Fruit fly (Drosophila melanogaster) whole organism, embryonic: ENCODE measurements around the gene CG43815.

Experiments
- Atf-2 ChIP-seq: fragments of 200-800 bp; sonication (Bioruptor generic); optimal IDR thresholded peaks from 2 replicates; lab custom pipeline; 2016; ENCODE audit warnings: missing biosample characterization, missing genetic modification characterization
- CG10209 ChIP-seq: fragments of 200-800 bp; sonication (Bioruptor generic); optimal IDR thresholded peaks from 3 replicates; lab custom pipeline; 2017; ENCODE audit warnings: missing biosample characterization, mild to moderate bottlenecking, missing genetic modification characterization, missing genetic modification reagents
- CG12219 ChIP-seq: fragments of 200-800 bp; sonication (Bioruptor generic); optimal IDR thresholded peaks from 3 replicates; lab custom pipeline; 2018; ENCODE audit warnings: missing biosample characterization, mild to moderate bottlenecking, missing genetic modification characterization
- CG13123 ChIP-seq: fragments of 200-800 bp; sonication (Bioruptor generic); optimal IDR thresholded peaks from 2 replicates; lab custom pipeline; 2016; ENCODE audit warnings: missing biosample characterization, missing genetic modification characterization
- CG14710 ChIP-seq: fragments of 200-800 bp; sonication (Bioruptor generic); optimal IDR thresholded peaks from 3 replicates; lab custom pipeline; 2019; ENCODE audit warnings: missing biosample characterization, mild to moderate bottlenecking, missing genetic modification characterization, moderate library complexity
- CG14965 ChIP-seq: fragments of 200-800 bp; sonication (Bioruptor generic); optimal IDR thresholded peaks from 2 replicates; lab custom pipeline; 2016; ENCODE audit warnings: missing biosample characterization, missing genetic modification characterization, borderline replicate concordance
- CG15073 ChIP-seq: fragments of 200-800 bp; sonication (Bioruptor generic); optimal IDR thresholded peaks from 2 replicates; lab custom pipeline; 2016; ENCODE audit warnings: missing biosample characterization, missing genetic modification characterization
- CG15696 ChIP-seq: fragments of 200-800 bp; sonication (Bioruptor generic); optimal IDR thresholded peaks from 2 replicates; lab custom pipeline; 2019; ENCODE audit warnings: missing biosample characterization, mild to moderate bottlenecking, missing genetic modification characterization, moderate library complexity
- CG17385 ChIP-seq: fragments of 200-800 bp; sonication (Bioruptor generic); optimal IDR thresholded peaks from 3 replicates; lab custom pipeline; 2018; ENCODE audit warnings: missing biosample characterization, mild to moderate bottlenecking, missing genetic modification characterization
- CG18599 ChIP-seq: fragments of 200-800 bp; sonication (Bioruptor generic); optimal IDR thresholded peaks from 3 replicates; lab custom pipeline; 2017; ENCODE audit warnings: missing biosample characterization, missing genetic modification characterization, mild to moderate bottlenecking, moderate library complexity, missing genetic modification reagents
- CG18619 ChIP-seq: fragments of 200-800 bp; sonication (Bioruptor generic); optimal IDR thresholded peaks from 3 replicates; lab custom pipeline; 2017; ENCODE audit warnings: missing biosample characterization, mild to moderate bottlenecking, missing genetic modification characterization
- CG3065 ChIP-seq: fragments of 200-800 bp; sonication (Bioruptor generic); optimal IDR thresholded peaks from 2 replicates; lab custom pipeline; 2016; ENCODE audit warnings: missing biosample characterization, missing genetic modification characterization
- CG33557 ChIP-seq: fragments of 200-800 bp; sonication (Bioruptor generic); optimal IDR thresholded peaks from 2 replicates; lab custom pipeline; 2019; ENCODE audit warnings: missing biosample characterization, mild to moderate bottlenecking, missing genetic modification characterization, moderate library complexity
- CG8944 ChIP-seq: fragments of 200-800 bp; sonication (Bioruptor generic); optimal IDR thresholded peaks from 3 replicates; lab custom pipeline; 2016; ENCODE audit warnings: missing biosample characterization, missing genetic modification characterization
- CG9215 ChIP-seq: fragments of 200-800 bp; sonication (Bioruptor generic); IDR thresholded peaks from 2 replicates; pipeline ENCODE4 v1.3.6; 2022; ENCODE audit warnings: missing biosample characterization, missing genetic modification characterization
- ERR ChIP-seq: fragments of 200-800 bp; sonication (Bioruptor generic); optimal IDR thresholded peaks from 2 replicates; lab custom pipeline; 2016; ENCODE audit warnings: missing biosample characterization, missing genetic modification characterization
- Fer1 ChIP-seq: fragments of 200-800 bp; sonication (Bioruptor generic); optimal IDR thresholded peaks from 2 replicates; lab custom pipeline; 2017; ENCODE audit warnings: missing biosample characterization, mild to moderate bottlenecking, missing genetic modification characterization
- HLH54F ChIP-seq: fragments of 200-800 bp; sonication (Bioruptor generic); optimal IDR thresholded peaks from 3 replicates; lab custom pipeline; 2016; ENCODE audit warnings: missing biosample characterization, missing genetic modification characterization
- HmgZ ChIP-seq: fragments of 200-800 bp; sonication (Bioruptor generic); optimal IDR thresholded peaks from 2 replicates; lab custom pipeline; 2018; ENCODE audit warnings: missing biosample characterization, mild to moderate bottlenecking, missing genetic modification characterization
- MBD-R2 ChIP-seq: fragments of 200-800 bp; sonication (Bioruptor generic); IDR thresholded peaks from 2 replicates; pipeline ENCODE4 v1.3.6; 2022; ENCODE audit warnings: missing biosample characterization, missing genetic modification characterization
- Meics ChIP-seq: fragments of 200-800 bp; sonication (Bioruptor generic); optimal IDR thresholded peaks from 2 replicates; lab custom pipeline; 2017; ENCODE audit warnings: missing biosample characterization, mild to moderate bottlenecking, missing genetic modification characterization
- Mrtf ChIP-seq: fragments of 200-800 bp; sonication (Bioruptor generic); IDR thresholded peaks from 3 replicates; pipeline ENCODE4 v1.3.6; 2022; ENCODE audit warnings: missing biosample characterization, missing genetic modification characterization
- Poxn ChIP-seq: fragments of 200-800 bp; sonication (Bioruptor generic); IDR thresholded peaks from 2 replicates; pipeline ENCODE4 v1.3.6; 2022; ENCODE audit warnings: missing biosample characterization, missing genetic modification characterization
- Sry-β ChIP-seq: fragments of 200-800 bp; sonication (Bioruptor generic); optimal IDR thresholded peaks from 2 replicates; lab custom pipeline; 2018; ENCODE audit warnings: missing biosample characterization, mild to moderate bottlenecking, missing genetic modification characterization, moderate library complexity
- ato ChIP-seq: fragments of 200-800 bp; sonication (Bioruptor generic); IDR thresholded peaks from 2 replicates; pipeline ENCODE4 v1.3.6; 2022; ENCODE audit warnings: missing biosample characterization, missing genetic modification characterization; ENCODE audit not compliant: partially characterized antibody
- bowl ChIP-seq: fragments of 200-800 bp; sonication (Bioruptor generic); IDR thresholded peaks from 2 replicates; pipeline ENCODE4 v1.3.6; 2022; ENCODE audit warnings: missing biosample characterization, missing genetic modification characterization
- bsh ChIP-seq, 2 experiments: fragments of 200-800 bp; sonication (Bioruptor generic); optimal IDR thresholded peaks; 2 replicates each; lab custom pipeline; 2017 to 2018; ENCODE audit warnings: mild to moderate bottlenecking in 2 of 2, missing biosample characterization in 2 of 2, missing genetic modification characterization in 2 of 2, moderate library complexity in 1 of 2
- cato ChIP-seq: fragments of 200-800 bp; sonication (Bioruptor generic); optimal IDR thresholded peaks from 2 replicates; lab custom pipeline; 2016; ENCODE audit warnings: missing biosample characterization, missing genetic modification characterization, borderline replicate concordance
- chif ChIP-seq, 2 experiments: fragments of 200-800 bp; sonication (Bioruptor generic); optimal IDR thresholded peaks; 3 replicates each; lab custom pipeline; 2016; ENCODE audit warnings: missing biosample characterization in 2 of 2, missing genetic modification characterization in 2 of 2
- crp ChIP-seq, 2 experiments: fragments of 200-800 bp; sonication (Bioruptor generic); optimal IDR thresholded peaks; 2 replicates in 1 of 2; 3 replicates in 1 of 2; lab custom pipeline; 2017; ENCODE audit warnings: missing biosample characterization in 2 of 2, missing genetic modification characterization in 2 of 2, mild to moderate bottlenecking in 1 of 2, moderate library complexity in 1 of 2
- dmrt11E ChIP-seq: fragments of 200-800 bp; sonication (Bioruptor generic); optimal IDR thresholded peaks from 3 replicates; lab custom pipeline; 2018; ENCODE audit warnings: missing biosample characterization, mild to moderate bottlenecking, missing genetic modification characterization, moderate library complexity
- dysf ChIP-seq: fragments of 200-800 bp; sonication (Bioruptor generic); IDR thresholded peaks from 3 replicates; pipeline ENCODE4 v1.3.6; 2022; ENCODE audit warnings: missing biosample characterization, missing genetic modification characterization
- emc ChIP-seq: fragments of 200-800 bp; sonication (Bioruptor generic); optimal IDR thresholded peaks from 2 replicates; lab custom pipeline; 2016; ENCODE audit warnings: missing biosample characterization, missing genetic modification characterization
- eve ChIP-seq, 2 experiments: fragments of >200 bp; optimal IDR thresholded peaks; 2 replicates each; lab custom pipeline; 2017; ENCODE audit warnings: missing biosample characterization in 2 of 2, missing genetic modification characterization in 2 of 2
- h ChIP-seq: fragments of >200 bp; optimal IDR thresholded peaks from 2 replicates; lab custom pipeline; 2017
- hkb ChIP-seq, 2 experiments: fragments of 200-800 bp in 1 of 2; fragments of >200 bp in 1 of 2; sonication (Bioruptor generic) in 1 of 2; IDR thresholded peaks in 1 of 2; optimal IDR thresholded peaks in 1 of 2; 2 replicates each; pipeline versions ENCODE4 v1.3.6 to Lab custom; 2017 to 2022; ENCODE audit warnings: missing biosample characterization in 1 of 2, missing genetic modification characterization in 1 of 2
- ind ChIP-seq: fragments of 200-800 bp; sonication (Bioruptor generic); optimal IDR thresholded peaks from 3 replicates; lab custom pipeline; 2016; ENCODE audit warnings: missing biosample characterization, missing genetic modification characterization
- inv ChIP-seq: fragments of 200-800 bp; sonication (Bioruptor generic); IDR thresholded peaks from 2 replicates; pipeline ENCODE4 v1.3.6; 2022; ENCODE audit warnings: missing biosample characterization, missing genetic modification characterization; ENCODE audit not compliant: partially characterized antibody
- lab ChIP-seq: fragments of 200-800 bp; sonication (Bioruptor generic); optimal IDR thresholded peaks from 3 replicates; lab custom pipeline; 2017; ENCODE audit warnings: missing biosample characterization, missing genetic modification characterization, mild to moderate bottlenecking, moderate library complexity, missing genetic modification reagents
- mld ChIP-seq: fragments of 200-800 bp; sonication (Bioruptor generic); IDR thresholded peaks from 3 replicates; pipeline ENCODE4 v1.3.6; 2022; ENCODE audit warnings: missing biosample characterization, missing genetic modification characterization; ENCODE audit not compliant: partially characterized antibody
- peb ChIP-seq: fragments of 200-800 bp; sonication (Bioruptor generic); IDR thresholded peaks from 2 replicates; pipeline ENCODE4 v1.3.6; 2022; ENCODE audit warnings: missing biosample characterization, missing genetic modification characterization
- rib ChIP-seq: fragments of 200-800 bp; sonication (Bioruptor generic); IDR thresholded peaks from 2 replicates; pipeline ENCODE4 v1.3.6; 2022; ENCODE audit warnings: missing biosample characterization, missing genetic modification characterization
- shn ChIP-seq: fragments of 200-800 bp; sonication (Bioruptor generic); optimal IDR thresholded peaks from 3 replicates; lab custom pipeline; 2016; ENCODE audit warnings: missing biosample characterization, missing genetic modification characterization
- sisA ChIP-seq: fragments of 200-800 bp; sonication (Bioruptor generic); IDR thresholded peaks from 2 replicates; pipeline ENCODE4 v1.3.6; 2022; ENCODE audit warnings: missing biosample characterization, missing genetic modification characterization
- so ChIP-seq: fragments of 200-800 bp; sonication (Bioruptor generic); IDR thresholded peaks from 3 replicates; pipeline ENCODE4 v1.3.6; 2022; ENCODE audit warnings: missing biosample characterization, missing genetic modification characterization
- stwl ChIP-seq: fragments of 200-800 bp; sonication (Bioruptor generic); optimal IDR thresholded peaks from 3 replicates; lab custom pipeline; 2018; ENCODE audit warnings: missing biosample characterization, mild to moderate bottlenecking, missing genetic modification characterization, moderate library complexity
- tgo ChIP-seq: fragments of 200-800 bp; sonication (Bioruptor generic); IDR thresholded peaks from 3 replicates; pipeline ENCODE4 v1.3.6; 2022; ENCODE audit warnings: missing biosample characterization, missing genetic modification characterization
- tup ChIP-seq: fragments of 200-800 bp; sonication (Bioruptor generic); optimal IDR thresholded peaks from 2 replicates; lab custom pipeline; 2016; ENCODE audit warnings: missing biosample characterization, mild to moderate bottlenecking, missing genetic modification characterization, moderate library complexity
- vvl ChIP-seq: fragments of 200-800 bp; sonication (Bioruptor generic); IDR thresholded peaks from 2 replicates; pipeline ENCODE4 v1.3.6; 2022; ENCODE audit warnings: missing biosample characterization, missing genetic modification characterization

Gene CG43815

dm6 chr2L:3573172-3573755 lies 2.7 kb upstream of the CG43815 start (continued):
- no peak for TF ChIP-seq ato (GFP tag; lab: Robert Waterston, UW)
- no peak for TF ChIP-seq crp (GFP tag; optimal IDR thresholded peaks at IDR 0.05; lab: Kevin White, UChicago)
- TF ChIP-seq CG10209 (GFP tag; lab: Kevin White, UChicago) = peak; percentile 66
- peak; percentile 62 for TF ChIP-seq ind
- TF ChIP-seq CG12219 (GFP tag; lab: Kevin White, UChicago) = peak; percentile 74
- TF ChIP-seq HmgZ (tag; lab: Kevin White, UChicago) = peak; percentile 11
- TF ChIP-seq rib (GFP tag; lab: Robert Waterston, UW) = no peak
- TF ChIP-seq MBD-R2 (GFP tag; lab: Robert Waterston, UW) = no peak
- peak; percentile 55 for TF ChIP-seq vvl
- TF ChIP-seq sisA (GFP tag; lab: Robert Waterston, UW) = peak; percentile 70
- TF ChIP-seq CG33557 (GFP tag; lab: Kevin White, UChicago) = peak; percentile 53
- TF ChIP-seq Meics (GFP tag; lab: Kevin White, UChicago) = peak; percentile 46
- TF ChIP-seq Atf-2 (GFP tag; lab: Kevin White, UChicago) = peak; percentile 30
- no peak for TF ChIP-seq ERR
- TF ChIP-seq mld = no peak
- TF ChIP-seq eve (GFP tag; optimal IDR thresholded peaks at IDR 0.05; lab: Kevin White, UChicago) = peak in 1 of 2 experiments; percentile 95
- no peak for TF ChIP-seq Poxn (GFP tag; lab: Robert Waterston, UW)
- TF ChIP-seq CG8944 (GFP tag; lab: Kevin White, UChicago) = peak; percentile 52
- TF ChIP-seq peb (GFP tag; lab: Robert Waterston, UW) = peak; percentile 44; the same call in 1 of the 2 replicates
- TF ChIP-seq CG17385 (GFP tag; lab: Kevin White, UChicago) = peak; percentile 56
- TF ChIP-seq lab = peak; percentile 63
- peak; percentile 73; the same call in 1 of the 3 replicates for TF ChIP-seq so (GFP tag; lab: Robert Waterston, UW)
- TF ChIP-seq h = no peak
- TF ChIP-seq stwl = no peak
- no peak for TF ChIP-seq bowl (GFP tag; lab: Robert Waterston, UW)
- peak; percentile 34 for TF ChIP-seq CG18619 (GFP tag; lab: Kevin White, UChicago)
- TF ChIP-seq cato (GFP tag; lab: Kevin White, UChicago) = peak; percentile 60
- peak; percentile 64 for TF ChIP-seq tgo
- no peak for TF ChIP-seq inv (GFP tag; lab: Robert Waterston, UW)
- TF ChIP-seq CG15696 = peak; percentile 58
- peak; percentile 77 for TF ChIP-seq dmrt11E (tag; lab: Kevin White, UChicago)
- peak; percentile 17 for TF ChIP-seq HLH54F (GFP tag; lab: Kevin White, UChicago)
- no peak for TF ChIP-seq tup (GFP tag; lab: Kevin White, UChicago)
- TF ChIP-seq CG18599 (GFP tag; lab: Kevin White, UChicago) = peak; percentile 59
- TF ChIP-seq Sry-β (GFP tag; lab: Kevin White, UChicago) = no peak
- peak; percentile 63 for TF ChIP-seq Fer1 (GFP tag; lab: Kevin White, UChicago)
- TF ChIP-seq hkb (optimal IDR thresholded peaks at IDR 0.05; lab: Kevin White, UChicago) = no peak
- peak; percentile 72 for TF ChIP-seq hkb (GFP tag; IDR thresholded peaks at IDR 0.05; lab: Robert Waterston, UW)
- TF ChIP-seq CG9215 = peak; percentile 21; the same call in 1 of the 2 replicates
- TF ChIP-seq bsh (GFP tag; optimal IDR thresholded peaks at IDR 0.05; lab: Kevin White, UChicago) = peak in 1 of 2 experiments; percentile 84
- no peak for TF ChIP-seq CG15073 (GFP tag; lab: Kevin White, UChicago)
- TF ChIP-seq Mrtf = no peak; the same call in 2 of the 3 replicates
- no peak for TF ChIP-seq CG3065 (GFP tag; lab: Kevin White, UChicago)
- TF ChIP-seq CG13123 (GFP tag; lab: Kevin White, UChicago) = no peak
- TF ChIP-seq shn (GFP tag; lab: Kevin White, UChicago) = peak; percentile 66
- TF ChIP-seq dysf (GFP tag; lab: Robert Waterston, UW) = peak; percentile 79
- peak; percentile 57 for TF ChIP-seq CG14710 (tag; lab: Kevin White, UChicago)
- no peak for TF ChIP-seq CG14965 (GFP tag; lab: Kevin White, UChicago)
- peak; percentile 71 to 73 for TF ChIP-seq chif (GFP tag; optimal IDR thresholded peaks at IDR 0.05; lab: Kevin White, UChicago)
- no peak for TF ChIP-seq emc (GFP tag; lab: Kevin White, UChicago)
